Worm (Caenorhabditis elegans) whole organism, early embryonic: Measurements from ENCODE around the gene F10A3.11.

Experiments used
- B0310.2 ChIP-seq: sonication (generic microtip); optimal IDR thresholded peaks from 2 replicates; lab custom pipeline; 2016; ENCODE audit warnings: mild to moderate bottlenecking, missing genetic modification characterization, missing compliant biosample characterization
- F13C5.2 ChIP-seq: sonication (generic microtip); optimal IDR thresholded peaks from 2 replicates; lab custom pipeline; 2017; ENCODE audit warnings: mild to moderate bottlenecking, missing genetic modification characterization, inconsistent platforms, missing compliant biosample characterization
- aly-1 ChIP-seq: sonication (generic microtip); optimal IDR thresholded peaks from 2 replicates; lab custom pipeline; 2016; ENCODE audit warnings: missing genetic modification characterization, missing compliant biosample characterization
- ama-1 ChIP-seq: fragments of 150-350 bp; optimal IDR thresholded peaks from 2 replicates; lab custom pipeline; 2014
- ceh-13 ChIP-seq: fragments of 200-800 bp; sonication (Bioruptor generic); optimal IDR thresholded peaks from 2 replicates; lab custom pipeline; 2018; ENCODE audit warnings: mild to moderate bottlenecking, missing genetic modification characterization, missing compliant biosample characterization
- ceh-36 ChIP-seq: sonication (generic microtip); optimal IDR thresholded peaks from 2 replicates; lab custom pipeline; 2016; ENCODE audit warnings: missing genetic modification characterization, inconsistent platforms, missing compliant biosample characterization
- ets-7 ChIP-seq: sonication (generic microtip); optimal IDR thresholded peaks from 2 replicates; lab custom pipeline; 2016; ENCODE audit warnings: missing genotype, missing genetic modification characterization, missing compliant biosample characterization
- flt-1 ChIP-seq: fragments of 200-800 bp; sonication (Bioruptor generic); IDR thresholded peaks from 2 replicates; pipeline ENCODE4 v1.3.6; 2022; ENCODE audit warnings: missing genetic modification characterization, missing compliant biosample characterization
- hmbx-1 ChIP-seq: sonication (generic microtip); optimal IDR thresholded peaks from 2 replicates; lab custom pipeline; 2016; ENCODE audit warnings: mild to moderate bottlenecking, missing genetic modification characterization, missing compliant biosample characterization
- hmg-4 ChIP-seq: fragments of 200-800 bp; sonication (Bioruptor generic); optimal IDR thresholded peaks from 2 replicates; lab custom pipeline; 2018; ENCODE audit warnings: mild to moderate bottlenecking, missing genetic modification characterization, missing compliant biosample characterization
- hnd-1 ChIP-seq: sonication (generic microtip); optimal IDR thresholded peaks from 2 replicates; lab custom pipeline; 2016; ENCODE audit warnings: missing genetic modification characterization, missing compliant biosample characterization
- pes-1 ChIP-seq: fragments of 200-800 bp; sonication (Bioruptor generic); IDR thresholded peaks from 2 replicates; pipeline ENCODE4 v1.3.6; 2022; ENCODE audit warnings: missing genetic modification reagents, missing genetic modification characterization, missing compliant biosample characterization
- scrt-1 ChIP-seq: fragments of 200-800 bp; sonication (Bioruptor generic); IDR thresholded peaks from 2 replicates; pipeline ENCODE4 v1.3.6; 2022; ENCODE audit warnings: missing genetic modification characterization, missing compliant biosample characterization
- sea-1 ChIP-seq: fragments of 200-800 bp; sonication (Bioruptor generic); conservative IDR thresholded peaks from 2 replicates; pipeline ENCODE4 v1.3.6; 2022; ENCODE audit warnings: missing genetic modification characterization, missing compliant biosample characterization
- tbx-11 ChIP-seq: fragments of 200-800 bp; sonication (Bioruptor generic); IDR thresholded peaks from 2 replicates; pipeline ENCODE4 v1.3.6; 2022; ENCODE audit warnings: missing genetic modification characterization, missing compliant biosample characterization
- tbx-37 ChIP-seq: fragments of 200-800 bp; sonication (Bioruptor generic); conservative IDR thresholded peaks from 2 replicates; pipeline ENCODE4 v1.3.6; 2022; ENCODE audit warnings: missing genetic modification reagents, missing genetic modification characterization, missing compliant biosample characterization
- tra-4 ChIP-seq: sonication (generic microtip); optimal IDR thresholded peaks from 2 replicates; lab custom pipeline; 2017; ENCODE audit warnings: missing genetic modification characterization, missing compliant biosample characterization

F10A3.11 gene

ce11 chrV:16155111-16155510, 7.4 kb upstream of the F10A3.11 start, which contains the start of gene str-97:
Gene str-97 (minus strand): TSS chrV:16155211.
- TF ChIP-seq aly-1 (tag; lab: Kevin White, UChicago) (no peak), tbx-37 (GFP tag; lab: Robert Waterston, UW) (no peak), F13C5.2 (tag; lab: Kevin White, UChicago) (no peak), ama-1 (lab: Kevin White, UChicago) (no peak), hmbx-1 (tag; lab: Kevin White, UChicago) (no peak), pes-1 (GFP tag; lab: Robert Waterston, UW) (no peak), tbx-11 (GFP tag; lab: Robert Waterston, UW) (no peak), ceh-13 (GFP tag; lab: Kevin White, UChicago) (no peak), scrt-1 (no peak), tra-4 (tag; lab: Kevin White, UChicago) (no peak), hmg-4 (GFP tag; lab: Kevin White, UChicago) (no peak), sea-1 (no peak), flt-1 (GFP tag; lab: Robert Waterston, UW) (no peak), ets-7 (no peak), ceh-36 (tag; lab: Kevin White, UChicago) (no peak), hnd-1 (tag; lab: Kevin White, UChicago) (no peak)

DNA sequence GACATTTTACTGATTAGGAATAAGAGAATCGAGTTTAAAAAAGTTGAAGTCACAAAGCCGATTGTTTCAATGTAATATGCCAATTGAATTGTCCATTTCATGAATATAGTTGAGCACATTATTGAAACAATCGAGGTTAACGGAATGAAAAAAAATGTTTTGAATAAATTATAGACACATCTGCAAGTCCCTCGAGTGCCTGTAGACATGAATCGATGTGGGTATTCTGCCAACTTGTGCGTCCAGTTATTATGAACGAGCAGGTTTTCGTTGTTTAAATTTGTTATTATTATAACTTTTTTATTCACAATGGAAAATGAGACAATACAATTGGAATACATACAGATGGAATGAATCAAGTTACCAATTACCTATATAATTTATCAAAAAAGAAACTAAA, 4.1 kb upstream of the F10A3.11 start, which contains the start of gene str-99:
TSS of gene str-99 (minus strand) at position 101 of the 400 bp plus-strand sequence.
- TF ChIP-seq hmbx-1 (tag; lab: Kevin White, UChicago), result no peak
- no peak for TF ChIP-seq hnd-1 (tag; lab: Kevin White, UChicago)

- TF ChIP-seq pes-1 (GFP tag; lab: Robert Waterston, UW) (no peak), tbx-11 (GFP tag; lab: Robert Waterston, UW) (no peak), ama-1 (lab: Kevin White, UChicago) (no peak), ceh-36 (tag; lab: Kevin White, UChicago) (no peak), ceh-13 (GFP tag; lab: Kevin White, UChicago) (no peak), hmbx-1 (tag; lab: Kevin White, UChicago) (no peak), tbx-37 (GFP tag; lab: Robert Waterston, UW) (no peak), B0310.2 (tag; lab: Kevin White, UChicago) (no peak), hmg-4 (GFP tag; lab: Kevin White, UChicago) (no peak), flt-1 (GFP tag; lab: Robert Waterston, UW) (no peak), aly-1 (tag; lab: Kevin White, UChicago) (no peak), scrt-1 (no peak), F13C5.2 (tag; lab: Kevin White, UChicago) (no peak), hnd-1 (tag; lab: Kevin White, UChicago) (no peak), sea-1 (no peak)
Observed at ce11 chrV:16159594-16159993, 2.9 kb upstream of the F10A3.11 start, which contains the start of gene F10A3.17. Gene F10A3.17 (minus strand): TSS chrV:16159694.

DNA sequence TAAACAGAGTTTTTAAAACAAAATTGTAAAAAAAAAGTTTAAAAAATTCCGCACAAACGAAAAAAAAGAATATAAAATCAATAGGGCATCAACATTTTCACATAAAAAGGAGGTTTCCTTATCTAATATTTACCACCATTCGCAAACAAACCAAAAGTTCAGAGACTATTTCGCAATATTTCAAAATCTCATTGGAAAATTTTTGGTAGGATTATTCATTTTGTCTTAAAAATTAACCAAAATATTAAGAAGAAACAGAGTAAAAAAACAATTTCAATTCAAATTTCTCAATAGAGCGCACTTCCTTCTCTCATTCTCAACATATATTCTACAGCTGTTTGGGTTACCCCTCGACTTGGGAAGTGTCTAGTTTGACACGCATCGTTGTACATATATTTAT, 2.4 kb upstream of the F10A3.11 start:
- TF ChIP-seq pes-1 (GFP tag; lab: Robert Waterston, UW) (no peak), ceh-36 (tag; lab: Kevin White, UChicago) (no peak), hnd-1 (tag; lab: Kevin White, UChicago) (no peak), aly-1 (tag; lab: Kevin White, UChicago) (no peak), hmbx-1 (tag; lab: Kevin White, UChicago) (no peak), B0310.2 (tag; lab: Kevin White, UChicago) (no peak), scrt-1 (no peak), flt-1 (GFP tag; lab: Robert Waterston, UW) (no peak), tra-4 (tag; lab: Kevin White, UChicago) (no peak), ama-1 (lab: Kevin White, UChicago) (no peak), ets-7 (no peak), hmg-4 (GFP tag; lab: Kevin White, UChicago) (no peak), tbx-37 (GFP tag; lab: Robert Waterston, UW) (no peak), tbx-11 (GFP tag; lab: Robert Waterston, UW) (no peak)

DNA sequence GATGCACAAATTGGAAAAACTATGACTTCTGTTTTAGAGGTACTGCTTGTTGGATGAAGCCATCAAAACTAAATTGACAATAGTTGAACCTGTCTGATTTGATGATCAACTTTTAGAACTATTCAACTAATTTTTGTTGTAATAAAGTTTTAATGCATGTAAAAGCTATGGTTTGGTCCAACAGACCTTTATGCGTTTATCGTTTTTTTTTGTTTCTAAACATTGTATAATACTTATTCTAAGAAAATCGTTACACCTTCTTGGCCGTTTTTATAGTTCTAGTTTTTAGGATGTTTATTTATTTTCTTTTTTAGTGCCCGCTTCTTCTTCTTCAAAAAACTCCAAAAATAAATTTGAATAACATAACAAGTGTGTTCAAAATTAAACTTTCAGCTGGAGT, 1.2 kb downstream of the F10A3.11 start, which contains the start of gene F10A3.12:
TSS of gene F10A3.12 (plus strand) at position 301 of the 400 bp plus-strand sequence.
- TF ChIP-seq ceh-13 (GFP tag; lab: Kevin White, UChicago) (no peak), aly-1 (tag; lab: Kevin White, UChicago) (no peak), hnd-1 (tag; lab: Kevin White, UChicago) (no peak), tbx-37 (GFP tag; lab: Robert Waterston, UW) (no peak), B0310.2 (tag; lab: Kevin White, UChicago) (no peak), ceh-36 (tag; lab: Kevin White, UChicago) (no peak), tbx-11 (GFP tag; lab: Robert Waterston, UW) (no peak), pes-1 (GFP tag; lab: Robert Waterston, UW) (no peak), ama-1 (lab: Kevin White, UChicago) (no peak), tra-4 (tag; lab: Kevin White, UChicago) (no peak), hmbx-1 (tag; lab: Kevin White, UChicago) (no peak), sea-1 (no peak), scrt-1 (no peak), ets-7 (no peak), F13C5.2 (tag; lab: Kevin White, UChicago) (no peak), flt-1 (GFP tag; lab: Robert Waterston, UW) (no peak)

DNA sequence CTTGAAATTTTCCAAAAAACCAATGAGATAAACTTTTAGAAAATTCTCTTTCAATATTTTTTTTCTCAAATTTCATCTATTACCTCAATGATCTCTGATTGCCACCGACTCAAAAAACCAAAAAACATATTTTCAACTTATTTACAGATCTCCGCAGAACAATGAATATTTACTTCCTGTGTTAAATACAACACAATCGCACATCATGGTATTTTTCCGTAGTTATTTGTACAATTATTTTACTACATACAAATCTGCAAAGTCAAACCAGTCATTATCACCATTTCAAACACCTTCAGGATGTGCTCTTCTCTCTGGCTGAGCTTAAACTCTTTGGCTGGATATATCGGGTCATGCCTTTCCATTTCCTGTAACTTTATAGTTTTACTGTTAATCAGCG, 3.5 kb downstream of the F10A3.11 start, which contains the start of gene str-108:
TSS of gene str-108 (plus strand) at position 301 of the 400 bp plus-strand sequence.
- TF ChIP-seq B0310.2 (tag; lab: Kevin White, UChicago) (no peak), F13C5.2 (tag; lab: Kevin White, UChicago) (no peak), scrt-1 (no peak), flt-1 (GFP tag; lab: Robert Waterston, UW) (no peak), ceh-13 (GFP tag; lab: Kevin White, UChicago) (no peak), ets-7 (no peak), tra-4 (tag; lab: Kevin White, UChicago) (no peak), aly-1 (tag; lab: Kevin White, UChicago) (no peak), tbx-11 (GFP tag; lab: Robert Waterston, UW) (no peak), pes-1 (GFP tag; lab: Robert Waterston, UW) (no peak), ama-1 (lab: Kevin White, UChicago) (no peak), sea-1 (no peak), hmbx-1 (tag; lab: Kevin White, UChicago) (no peak), hnd-1 (tag; lab: Kevin White, UChicago) (no peak), ceh-36 (tag; lab: Kevin White, UChicago) (no peak)
